Worm (Caenorhabditis elegans) whole organism, mixed stage, embryonic: ENCODE measurements around the gene snpn-1.

Source experiments
- M03D4.4 ChIP-seq: sonication (generic microtip); optimal IDR thresholded peaks from 2 replicates; lab custom pipeline; 2017; ENCODE audit warnings: mild to moderate bottlenecking, missing genetic modification characterization, missing compliant biosample characterization
- bed-3 ChIP-seq: fragments of 200-800 bp; sonication (Bioruptor generic); optimal IDR thresholded peaks from 3 replicates; lab custom pipeline; 2018; ENCODE audit warnings: mild to moderate bottlenecking, missing genetic modification characterization, moderate library complexity, missing compliant biosample characterization
- blmp-1 ChIP-seq: fragments of 150-350 bp; optimal IDR thresholded peaks from 2 replicates; lab custom pipeline; 2014; ENCODE audit warnings: missing biosample characterization, missing genetic modification characterization
- ceh-39 ChIP-seq: fragments of 150-350 bp; optimal IDR thresholded peaks from 2 replicates; lab custom pipeline; 2014; ENCODE audit warnings: missing biosample characterization, missing genetic modification characterization
- ceh-43 ChIP-seq: fragments of 200-800 bp; sonication (Bioruptor generic); optimal IDR thresholded peaks from 2 replicates; lab custom pipeline; 2018; ENCODE audit warnings: mild to moderate bottlenecking, missing genetic modification characterization, moderate library complexity, missing compliant biosample characterization
- ceh-83 ChIP-seq: fragments of 200-800 bp; sonication (Bioruptor generic); optimal IDR thresholded peaks from 2 replicates; lab custom pipeline; 2018; ENCODE audit warnings: mild to moderate bottlenecking, missing genetic modification characterization, missing compliant biosample characterization
- ces-1 ChIP-seq: fragments of 150-350 bp; optimal IDR thresholded peaks from 2 replicates; lab custom pipeline; 2014; ENCODE audit warnings: missing biosample characterization, missing genetic modification reagents, missing genetic modification characterization
- cnd-1 ChIP-seq: fragments of 200-800 bp; sonication (Bioruptor generic); optimal IDR thresholded peaks from 2 replicates; lab custom pipeline; 2018; ENCODE audit warnings: mild to moderate bottlenecking, missing genetic modification characterization, missing compliant biosample characterization
- drap-1 ChIP-seq: fragments of 200-800 bp; sonication (Bioruptor generic); optimal IDR thresholded peaks from 3 replicates; lab custom pipeline; 2018; ENCODE audit warnings: mild to moderate bottlenecking, missing genetic modification characterization, missing compliant biosample characterization
- elt-3 ChIP-seq: fragments of 150-350 bp; optimal IDR thresholded peaks from 2 replicates; lab custom pipeline; 2014; ENCODE audit warnings: missing biosample characterization, missing genetic modification characterization
- ham-2 ChIP-seq: fragments of 200-800 bp; sonication (Bioruptor generic); optimal IDR thresholded peaks from 2 replicates; lab custom pipeline; 2018; ENCODE audit warnings: mild to moderate bottlenecking, missing genetic modification characterization, missing compliant biosample characterization
- hlh-1 ChIP-seq: fragments of 150-350 bp; optimal IDR thresholded peaks from 2 replicates; lab custom pipeline; 2014; ENCODE audit warnings: missing biosample characterization, missing genetic modification reagents, missing genetic modification characterization
- lin-13 ChIP-seq: fragments of 150-350 bp; optimal IDR thresholded peaks from 2 replicates; lab custom pipeline; 2014; ENCODE audit warnings: missing biosample characterization, missing genetic modification characterization
- lsy-2 ChIP-seq: fragments of 150-350 bp; optimal IDR thresholded peaks from 2 replicates; lab custom pipeline; 2014; ENCODE audit warnings: missing biosample characterization, missing genetic modification characterization
- mep-1 ChIP-seq: fragments of 150-350 bp; optimal IDR thresholded peaks from 2 replicates; lab custom pipeline; 2017; ENCODE audit warnings: missing biosample characterization, missing genetic modification reagents, missing genetic modification characterization, inconsistent platforms
- nhr-12 ChIP-seq: fragments of 150-350 bp; optimal IDR thresholded peaks from 2 replicates; lab custom pipeline; 2014; ENCODE audit warnings: missing biosample characterization, missing genetic modification characterization
- nhr-2 ChIP-seq: fragments of 150-350 bp; optimal IDR thresholded peaks from 2 replicates; lab custom pipeline; 2014; ENCODE audit warnings: missing biosample characterization, missing genetic modification characterization
- nhr-237 ChIP-seq: fragments of 150-350 bp; optimal IDR thresholded peaks from 2 replicates; lab custom pipeline; 2014; ENCODE audit warnings: missing biosample characterization, missing genetic modification characterization
- nhr-28 ChIP-seq: fragments of 150-350 bp; optimal IDR thresholded peaks from 2 replicates; lab custom pipeline; 2014; ENCODE audit warnings: missing biosample characterization, missing genetic modification characterization
- nhr-76 ChIP-seq: sonication (generic microtip); optimal IDR thresholded peaks from 2 replicates; lab custom pipeline; 2017; ENCODE audit warnings: missing biosample characterization, missing genetic modification characterization
- pha-4 ChIP-seq: fragments of 150-350 bp; optimal IDR thresholded peaks from 2 replicates; lab custom pipeline; 2018; ENCODE audit warnings: missing biosample characterization, missing genetic modification reagents, missing genetic modification characterization
- sem-2 ChIP-seq: fragments of 200-800 bp; sonication (Bioruptor generic); optimal IDR thresholded peaks from 2 replicates; lab custom pipeline; 2018; ENCODE audit warnings: mild to moderate bottlenecking, missing genetic modification characterization, missing compliant biosample characterization
- sptf-1 ChIP-seq: sonication (generic microtip); optimal IDR thresholded peaks from 2 replicates; lab custom pipeline; 2017; ENCODE audit warnings: mild to moderate bottlenecking, missing genetic modification characterization, moderate library complexity, missing compliant biosample characterization
- unc-120 ChIP-seq: sonication (generic microtip); optimal IDR thresholded peaks from 2 replicates; lab custom pipeline; 2017; ENCODE audit warnings: missing genetic modification characterization, missing compliant biosample characterization; ENCODE audit not compliant: poor library complexity, severe bottlenecking
- zip-8 ChIP-seq: fragments of 150-350 bp; optimal IDR thresholded peaks from 2 replicates; lab custom pipeline; 2014; ENCODE audit warnings: missing biosample characterization, missing genetic modification characterization
- ztf-11 ChIP-seq: fragments of 150-350 bp; optimal IDR thresholded peaks from 2 replicates; lab custom pipeline; 2014; ENCODE audit warnings: missing biosample characterization, missing genetic modification characterization

Gene snpn-1

ce11 chrIV:5090993-5091793 is at the start of gene snpn-1, which contains the start of gene C02B10.4:
TSS of gene snpn-1 (minus strand) at chrIV:5091043.
TSS of gene C02B10.4 (plus strand) at chrIV:5091586.
- TF ChIP-seq pha-4 (tag; lab: Kevin White, UChicago): peak; percentile 1
- no peak for TF ChIP-seq ham-2 (GFP tag; lab: Kevin White, UChicago)
- no peak for TF ChIP-seq nhr-12 (tag; lab: Kevin White, UChicago)
- peak; percentile 52 for TF ChIP-seq ceh-43 (GFP tag; lab: Kevin White, UChicago)
- TF ChIP-seq ztf-11 (tag; lab: Kevin White, UChicago): peak; percentile 27
- peak; percentile 97 for TF ChIP-seq lsy-2
- no peak for TF ChIP-seq blmp-1
- peak; percentile 59 for TF ChIP-seq ceh-39
- no peak for TF ChIP-seq ceh-83 (GFP tag; lab: Kevin White, UChicago)
- peak; percentile 92 for TF ChIP-seq ces-1 (GFP tag; lab: Kevin White, UChicago)
- TF ChIP-seq unc-120 (tag; lab: Kevin White, UChicago): no peak
- TF ChIP-seq nhr-2: no peak
- TF ChIP-seq lin-13 (tag; lab: Kevin White, UChicago): no peak
- TF ChIP-seq nhr-28 (tag; lab: Kevin White, UChicago): no peak
- no peak for TF ChIP-seq cnd-1

ce11 chrIV:5139972-5140371 is 49.1 kb upstream of the snpn-1 start:
- TF ChIP-seq lin-13 (tag; lab: Kevin White, UChicago) (no peak), nhr-28 (tag; lab: Kevin White, UChicago) (no peak), sptf-1 (tag; lab: Kevin White, UChicago) (no peak), M03D4.4 (tag; lab: Kevin White, UChicago) (no peak), sem-2 (no peak)

DNA sequence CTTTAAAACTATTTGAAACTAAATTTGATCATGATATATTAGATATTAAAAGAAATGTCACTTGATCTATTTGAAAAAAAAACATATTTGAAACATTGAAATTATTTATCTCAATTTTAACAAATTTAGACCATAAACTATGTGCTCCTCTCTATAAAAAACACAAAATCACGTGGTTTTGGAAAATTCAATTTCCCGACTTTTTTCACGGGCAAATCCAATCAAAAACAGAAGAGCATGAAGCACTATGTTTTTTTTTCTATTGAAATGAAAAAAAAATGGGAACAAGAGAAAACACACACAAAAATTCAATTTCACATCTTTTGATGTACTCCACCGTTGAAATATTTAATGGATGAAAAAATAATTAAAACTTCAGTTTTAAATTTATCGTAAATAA is 48.3 kb upstream of the snpn-1 start:
- TF ChIP-seq ceh-83 (GFP tag; lab: Kevin White, UChicago): no peak
- TF ChIP-seq ces-1 (GFP tag; lab: Kevin White, UChicago): peak; percentile 44
- no peak for TF ChIP-seq hlh-1 (tag; lab: Kevin White, UChicago)

ce11 chrIV:5137809-5138208 is 47.0 kb upstream of the snpn-1 start:
- TF ChIP-seq ces-1 (GFP tag; lab: Kevin White, UChicago) (peak; percentile 88), nhr-2 (no peak)

DNA sequence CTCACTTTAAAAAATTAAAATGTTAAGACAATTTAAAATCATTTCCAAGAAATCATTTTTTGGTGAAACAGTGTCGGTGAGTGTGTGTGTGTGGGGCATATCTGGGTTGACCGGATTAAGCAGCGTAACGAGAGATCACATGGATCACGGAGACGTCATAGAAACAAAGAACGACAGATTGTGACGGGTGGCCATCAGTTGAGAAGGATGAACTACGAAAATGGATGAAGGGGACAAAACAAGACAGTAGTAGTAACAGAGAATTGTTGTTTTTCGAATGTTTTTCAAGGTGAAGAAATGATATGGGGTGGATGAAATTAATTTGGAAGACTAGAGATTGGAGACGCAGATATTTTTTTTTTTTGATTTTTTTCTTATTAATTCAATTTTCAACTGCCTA is 45.7 kb upstream of the snpn-1 start:
- TF ChIP-seq unc-120 (tag; lab: Kevin White, UChicago): peak; percentile 48
- TF ChIP-seq nhr-76 (tag; lab: Kevin White, UChicago): no peak
- TF ChIP-seq, all 35 proteins: peak for 1

- TF ChIP-seq bed-3 (no peak), ceh-83 (GFP tag; lab: Kevin White, UChicago) (no peak), elt-3 (tag; lab: Kevin White, UChicago) (no peak), nhr-28 (tag; lab: Kevin White, UChicago) (no peak), M03D4.4 (tag; lab: Kevin White, UChicago) (no peak), nhr-2 (no peak), blmp-1 (no peak), nhr-76 (tag; lab: Kevin White, UChicago) (no peak), drap-1 (no peak), hlh-1 (tag; lab: Kevin White, UChicago) (no peak), nhr-237 (tag; lab: Kevin White, UChicago) (no peak), lin-13 (tag; lab: Kevin White, UChicago) (no peak), zip-8 (tag; lab: Kevin White, UChicago) (no peak), mep-1 (no peak), ces-1 (GFP tag; lab: Kevin White, UChicago) (no peak), ztf-11 (tag; lab: Kevin White, UChicago) (no peak), lsy-2 (no peak), ceh-39 (no peak)
- TF ChIP-seq, all 35 proteins: peak for 0
These were observed 44.0 kb upstream of the snpn-1 start for ce11 chrIV:5134798-5135197.
